Fruit fly (Drosophila melanogaster): ENCODE results near the gene Traf4.

Traf4 gene

dm6 chr2L:4360882-4361281, 843 bp upstream of the Traf4 start:
- TF ChIP-seq rn (GFP tag; IDR thresholded peaks at IDR 0.05): 0 out of 2 replicates have a peak, but pooled peaks have one; percentile 6
- TF ChIP-seq CG14655 (GFP tag; optimal IDR thresholded peaks at IDR 0.05): no peak
- no peak for TF ChIP-seq EcR (GFP tag; optimal IDR thresholded peaks at IDR 0.05)
- no peak for TF ChIP-seq CG32121 (GFP tag; IDR thresholded peaks at IDR 0.05)
- TF ChIP-seq CG8301 (tag; optimal IDR thresholded peaks at IDR 0.05): no peak
- TF ChIP-seq CG8159 (tag; optimal IDR thresholded peaks at IDR 0.05): peak; percentile 47
- peak; percentile 24 for TF ChIP-seq CG9948 (tag; optimal IDR thresholded peaks at IDR 0.05)
- TF ChIP-seq D1 (tag; optimal IDR thresholded peaks at IDR 0.05): no peak
- TF ChIP-seq Ets98B (GFP tag; IDR thresholded peaks at IDR 0.05): no peak
- TF ChIP-seq CG13204 (GFP tag; optimal IDR thresholded peaks at IDR 0.05): no peak
- no peak for TF ChIP-seq Snoo (tag; optimal IDR thresholded peaks at IDR 0.05)
- TF ChIP-seq CG17806 (tag; optimal IDR thresholded peaks at IDR 0.05): peak; percentile 18
- TF ChIP-seq CG15710 (tag; optimal IDR thresholded peaks at IDR 0.05): peak; percentile 41
- TF ChIP-seq CG4496 (GFP tag; IDR thresholded peaks at IDR 0.05): no peak
- TF ChIP-seq gl (tag; optimal IDR thresholded peaks at IDR 0.05): no peak
- TF ChIP-seq CG10348 (GFP tag; IDR thresholded peaks at IDR 0.05): 0 out of 2 replicates have a peak, but pooled peaks have one; percentile 18

DNA sequence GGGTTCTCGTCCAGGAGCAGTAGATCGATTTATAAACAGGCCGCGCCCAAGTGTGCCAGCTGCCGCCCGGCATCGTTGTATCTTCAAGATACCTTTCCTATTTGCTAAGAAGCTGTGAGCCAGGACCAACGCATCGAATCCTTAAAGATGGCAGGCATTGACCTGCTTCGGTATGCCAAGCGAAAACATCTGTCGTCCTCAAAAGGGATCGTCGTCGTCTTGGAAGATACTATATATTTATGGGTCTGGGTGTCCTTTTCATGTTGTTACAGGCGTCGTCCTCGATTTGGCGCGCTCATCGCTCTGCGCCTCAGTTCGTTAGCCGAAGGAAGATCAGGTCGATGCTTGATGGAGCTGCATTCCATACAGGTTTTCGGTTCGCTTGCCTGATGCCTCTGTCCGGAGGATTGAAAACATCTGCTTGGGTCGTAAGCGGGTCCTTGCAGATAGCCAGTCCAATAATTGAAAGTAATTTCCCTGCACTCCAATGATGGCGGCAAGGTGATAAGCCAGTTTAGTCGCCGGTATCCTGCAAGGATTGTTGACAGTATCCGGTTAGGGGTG, 2.1 kb downstream of the Traf4 start:
- TF ChIP-seq fd96Ca (GFP tag; IDR thresholded peaks at IDR 0.05): no peak
- no peak for TF ChIP-seq EcR (GFP tag; optimal IDR thresholded peaks at IDR 0.05)
- TF ChIP-seq CG8159 (tag; optimal IDR thresholded peaks at IDR 0.05): no peak
- no peak for TF ChIP-seq CG14655 (GFP tag; optimal IDR thresholded peaks at IDR 0.05)
- no peak for TF ChIP-seq CG9948 (tag; optimal IDR thresholded peaks at IDR 0.05)
- no peak for TF ChIP-seq CG13204 (GFP tag; optimal IDR thresholded peaks at IDR 0.05)
- no peak for TF ChIP-seq Ets98B (GFP tag; IDR thresholded peaks at IDR 0.05)
- no peak for TF ChIP-seq CG8301 (tag; optimal IDR thresholded peaks at IDR 0.05)
- TF ChIP-seq CG4496 (GFP tag; IDR thresholded peaks at IDR 0.05): no peak
- TF ChIP-seq D1 (tag; optimal IDR thresholded peaks at IDR 0.05): no peak
- TF ChIP-seq gl (tag; optimal IDR thresholded peaks at IDR 0.05): no peak
- TF ChIP-seq Pif1A (GFP tag; optimal IDR thresholded peaks at IDR 0.05): no peak
- no peak for TF ChIP-seq rn (GFP tag; IDR thresholded peaks at IDR 0.05)
- no peak for TF ChIP-seq CG32121 (GFP tag; IDR thresholded peaks at IDR 0.05)
- TF ChIP-seq Pif1B (GFP tag; optimal IDR thresholded peaks at IDR 0.05): no peak
- TF ChIP-seq Snoo (tag; optimal IDR thresholded peaks at IDR 0.05): no peak
- no peak for TF ChIP-seq CG34367 (tag; optimal IDR thresholded peaks at IDR 0.05)
- no peak for TF ChIP-seq CG10348 (GFP tag; IDR thresholded peaks at IDR 0.05)
- no peak for TF ChIP-seq CG12605 (GFP tag; IDR thresholded peaks at IDR 0.05)
- no peak for TF ChIP-seq CG15710 (tag; optimal IDR thresholded peaks at IDR 0.05)

DNA sequence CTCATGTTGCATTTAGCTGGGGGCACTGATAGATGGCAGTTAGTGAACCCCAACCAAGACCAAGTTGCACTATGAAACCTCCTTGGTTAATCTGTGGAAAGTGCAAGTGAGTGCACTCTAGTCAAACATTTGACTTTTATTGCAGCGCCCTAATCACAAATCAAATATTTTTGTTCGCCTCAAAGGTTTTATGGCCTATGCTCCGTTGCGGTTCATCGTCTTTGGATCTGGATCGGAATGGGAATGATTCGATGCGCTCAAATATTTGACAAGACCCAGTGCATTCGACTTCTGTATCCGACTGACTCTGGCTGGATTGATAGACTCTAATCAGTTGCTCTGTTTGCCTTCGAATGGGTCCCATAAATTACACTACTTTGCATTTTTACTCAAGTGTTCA, 3.2 kb downstream of the Traf4 start:
- TF ChIP-seq CG15710 (tag; optimal IDR thresholded peaks at IDR 0.05): no peak

- no peak for TF ChIP-seq CG8301 (tag; optimal IDR thresholded peaks at IDR 0.05)
- TF ChIP-seq CG14655 (GFP tag; optimal IDR thresholded peaks at IDR 0.05): no peak
- no peak for TF ChIP-seq CG32121 (GFP tag; IDR thresholded peaks at IDR 0.05)
- no peak for TF ChIP-seq Ets98B (GFP tag; IDR thresholded peaks at IDR 0.05)
- no peak for TF ChIP-seq CG17806 (tag; optimal IDR thresholded peaks at IDR 0.05)
- no peak for TF ChIP-seq CG34367 (tag; optimal IDR thresholded peaks at IDR 0.05)
- TF ChIP-seq EcR (GFP tag; optimal IDR thresholded peaks at IDR 0.05): no peak
- TF ChIP-seq fd96Ca (GFP tag; IDR thresholded peaks at IDR 0.05): no peak
- no peak for TF ChIP-seq CG4496 (GFP tag; IDR thresholded peaks at IDR 0.05)
- no peak for TF ChIP-seq D1 (tag; optimal IDR thresholded peaks at IDR 0.05)
- no peak for TF ChIP-seq rn (GFP tag; IDR thresholded peaks at IDR 0.05)
- no peak for TF ChIP-seq gl (tag; optimal IDR thresholded peaks at IDR 0.05)
- no peak for TF ChIP-seq CG10348 (GFP tag; IDR thresholded peaks at IDR 0.05)
- no peak for TF ChIP-seq CG8159 (tag; optimal IDR thresholded peaks at IDR 0.05)
Observed at dm6 chr2L:4365792-4366326, 4.1 kb downstream of the Traf4 start.

DNA sequence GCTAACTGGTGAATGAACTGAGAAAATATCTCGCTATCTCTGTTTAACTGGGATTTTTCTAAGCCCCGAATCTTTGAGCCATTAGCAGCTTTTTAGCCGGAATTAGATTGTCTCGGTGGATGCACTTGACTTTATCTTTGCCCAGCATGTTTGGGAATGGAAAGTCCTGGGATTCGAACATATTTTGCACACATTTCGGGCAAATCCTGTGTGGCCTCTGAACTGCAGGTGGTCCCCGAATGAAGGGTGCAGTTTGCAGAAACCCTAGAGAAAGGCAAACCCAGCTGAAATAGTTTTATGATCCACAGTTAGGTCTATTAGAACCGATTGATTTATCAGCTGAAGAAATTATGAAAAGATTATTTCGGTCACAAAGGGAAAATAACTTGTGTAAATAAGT, 4.9 kb downstream of the Traf4 start:
- TF ChIP-seq rn (GFP tag; IDR thresholded peaks at IDR 0.05): no peak

DNA sequence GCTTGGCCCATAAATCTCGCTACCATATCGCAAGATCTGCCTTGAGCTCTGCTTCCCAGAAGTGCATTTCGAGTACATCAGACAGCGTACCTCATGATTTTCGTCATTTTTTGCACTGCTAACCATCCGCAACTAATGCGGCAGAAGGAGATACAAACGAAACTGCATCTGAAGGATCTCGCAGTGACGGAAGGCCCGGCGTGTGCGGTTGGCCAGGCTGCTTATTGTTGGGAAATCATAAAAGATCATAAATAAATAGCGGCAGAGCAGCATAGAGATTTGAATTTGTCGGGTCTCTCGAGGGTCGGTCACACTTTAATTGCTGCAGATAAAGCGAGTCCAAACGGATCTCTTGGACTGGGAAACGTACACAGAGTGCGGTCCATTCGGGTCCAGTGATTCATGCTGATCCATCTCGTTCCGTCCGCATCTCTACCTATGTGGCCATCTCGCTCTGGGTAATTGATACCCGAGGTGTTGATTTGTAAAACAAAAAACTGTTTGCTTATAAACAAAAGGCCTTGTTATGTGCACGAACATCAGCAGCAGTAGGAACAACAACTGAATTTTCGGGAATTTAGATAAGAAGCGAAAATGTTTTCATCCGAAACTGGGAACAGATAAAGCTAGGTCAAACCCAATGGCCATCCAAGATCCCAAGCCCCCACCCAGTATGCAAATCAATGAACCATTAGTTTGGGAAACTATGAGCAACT, 7.0 kb downstream of the Traf4 start:
- TF ChIP-seq CG34367 (tag; optimal IDR thresholded peaks at IDR 0.05) (no peak), CG10348 (GFP tag; IDR thresholded peaks at IDR 0.05) (no peak), gl (tag; optimal IDR thresholded peaks at IDR 0.05) (no peak), CG32121 (GFP tag; IDR thresholded peaks at IDR 0.05) (no peak), EcR (GFP tag; optimal IDR thresholded peaks at IDR 0.05) (no peak), CG9948 (tag; optimal IDR thresholded peaks at IDR 0.05) (no peak), rn (GFP tag; IDR thresholded peaks at IDR 0.05) (no peak), Snoo (tag; optimal IDR thresholded peaks at IDR 0.05) (no peak), CG4496 (GFP tag; IDR thresholded peaks at IDR 0.05) (no peak), fd96Ca (GFP tag; IDR thresholded peaks at IDR 0.05) (no peak)
